Worm (Caenorhabditis elegans) whole organism, L3 larva: ENCODE measurements around the gene F55A11.4.

ENCODE experiments used
- egl-27 ChIP-seq: sonication (generic microtip); optimal IDR thresholded peaks from 4 replicates; lab custom pipeline; 2017; ENCODE audit warnings: missing biosample characterization, missing genetic modification reagents, missing genetic modification characterization
- eor-1 ChIP-seq, 2 experiments: fragments of 150-350 bp; optimal IDR thresholded peaks; 2 replicates each; lab custom pipeline; 2014 to 2018; ENCODE audit warnings: missing biosample characterization in 2 of 2, missing genetic modification characterization in 2 of 2
- fkh-10 ChIP-seq: sonication (generic microtip); optimal IDR thresholded peaks from 2 replicates; lab custom pipeline; 2017; ENCODE audit warnings: missing biosample characterization, missing genetic modification reagents, missing genetic modification characterization
- nhr-76 ChIP-seq: fragments of 150-350 bp; sonication (generic microtip); optimal IDR thresholded peaks from 5 replicates; lab custom pipeline; 2014; ENCODE audit warnings: missing biosample characterization, missing genetic modification characterization

DNA sequence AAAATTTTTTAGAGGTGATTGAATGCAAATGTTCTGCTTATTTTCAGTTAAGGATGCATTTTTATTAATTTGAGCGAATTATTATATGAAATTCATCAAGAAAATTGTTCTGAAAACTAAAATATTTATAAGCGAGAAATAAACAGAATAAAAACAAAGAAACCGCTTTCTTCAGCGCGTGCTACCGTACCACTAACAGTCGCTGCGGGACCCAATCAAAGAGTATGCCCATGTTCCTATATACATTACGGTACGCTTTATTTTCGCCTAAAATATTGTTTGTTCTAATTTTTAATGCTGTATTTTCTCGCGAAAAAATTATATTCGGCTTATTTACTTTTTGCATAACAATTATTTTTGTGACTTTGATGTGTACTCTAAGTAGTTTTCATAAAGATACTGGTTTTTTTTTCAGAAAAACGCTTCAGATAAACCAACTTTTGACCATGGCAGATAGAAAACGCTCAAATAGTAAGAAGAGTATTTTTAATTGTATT lies 17.5 kb downstream of the F55A11.4 start, which contains the start of gene F55A11.8:
- TF ChIP-seq eor-1 (tag; optimal IDR thresholded peaks at IDR 0.05; lab: Kevin White, UChicago) (no peak), nhr-76 (no peak), fkh-10 (GFP tag; lab: Kevin White, UChicago) (no peak), egl-27 (tag; lab: Kevin White, UChicago) (no peak)
